Fruit fly (Drosophila melanogaster): ENCODE data around the gene CG13004.

CG13004 gene

DNA sequence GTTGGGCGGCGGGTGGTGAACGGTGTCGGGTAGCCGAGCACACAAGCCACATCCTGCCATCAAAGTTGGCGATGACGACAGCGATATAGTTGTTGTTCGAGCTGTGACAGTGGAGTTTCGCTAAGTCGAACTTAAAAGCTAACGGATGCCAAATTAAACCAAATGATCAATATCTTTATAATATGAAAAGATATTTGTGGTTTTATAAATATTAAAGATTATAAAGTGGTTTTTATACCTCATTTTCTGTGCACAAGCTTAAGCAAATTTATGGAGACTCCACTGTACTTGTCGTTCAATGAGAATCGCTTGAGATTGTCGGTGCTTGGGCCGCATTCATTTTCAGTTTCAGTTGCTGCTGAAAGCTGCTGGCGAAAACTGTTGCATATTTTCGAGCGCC is 13.2 kb downstream of the CG13004 start (continued):
- TF ChIP-seq trem (tag; optimal IDR thresholded peaks at IDR 0.05) (peak; percentile 4), Vsx1 (GFP tag; optimal IDR thresholded peaks at IDR 0.05) (no peak), ham (GFP tag; IDR thresholded peaks at IDR 0.05) (no peak), Fer3 (tag; optimal IDR thresholded peaks at IDR 0.05) (peak; percentile 49), CG2199 (GFP tag; IDR thresholded peaks at IDR 0.05) (no peak), h (optimal IDR thresholded peaks at IDR 0.05) (no peak), hb (GFP tag; IDR thresholded peaks at IDR 0.05; ENCODE audit: partially characterized antibody) (no peak), pho (GFP tag; optimal IDR thresholded peaks at IDR 0.05) (no peak), CG10366 (GFP tag; IDR thresholded peaks at IDR 0.05) (peak; percentile 50), CG6854 (GFP tag; optimal IDR thresholded peaks at IDR 0.05) (no peak), CG13424 (tag; optimal IDR thresholded peaks at IDR 0.05) (peak; percentile 60), Fer1 (GFP tag; optimal IDR thresholded peaks at IDR 0.05) (peak; percentile 52), NFAT (GFP tag; IDR thresholded peaks at IDR 0.05) (no peak), kay (GFP tag; optimal IDR thresholded peaks at IDR 0.05) (peak; percentile 4), unpg (GFP tag; optimal IDR thresholded peaks at IDR 0.05) (peak; percentile 74), CG11560 (tag; IDR thresholded peaks at IDR 0.05) (no peak), CTCF (GFP tag; optimal IDR thresholded peaks at IDR 0.05) (no peak), ken (GFP tag; IDR thresholded peaks at IDR 0.05) (peak; percentile 50; the same call in 1 of the 3 replicates), Oli (tag; optimal IDR thresholded peaks at IDR 0.05) (peak; percentile 52), CG7745 (tag; optimal IDR thresholded peaks at IDR 0.05) (no peak), sob (GFP tag; IDR thresholded peaks at IDR 0.05) (peak; percentile 42; the same call in 1 of the 2 replicates), scrt (GFP tag; optimal IDR thresholded peaks at IDR 0.05) (peak; percentile 1), TFAM (GFP tag; optimal IDR thresholded peaks at IDR 0.05) (no peak), cwo (GFP tag; optimal IDR thresholded peaks at IDR 0.05) (peak; percentile 21), tna (GFP tag; IDR thresholded peaks at IDR 0.05; ENCODE audit: partially characterized antibody) (no peak), Hr78 (GFP tag; optimal IDR thresholded peaks at IDR 0.05) (no peak), PHDP (tag; optimal IDR thresholded peaks at IDR 0.05) (peak; percentile 66), H2.0 (GFP tag; IDR thresholded peaks at IDR 0.05) (peak; percentile 42; the same call in 1 of the 2 replicates), chif (GFP tag; optimal IDR thresholded peaks at IDR 0.05) (no peak), CG4820 (GFP tag; optimal IDR thresholded peaks at IDR 0.05) (peak; percentile 13), Hr3 (GFP tag; optimal IDR thresholded peaks at IDR 0.05) (peak; percentile 22), ash1 (GFP tag; optimal IDR thresholded peaks at IDR 0.05) (no peak), Mrtf (GFP tag; IDR thresholded peaks at IDR 0.05) (0 out of 3 replicates have a peak, but pooled peaks have one; percentile 34), CkIIα-i1 (GFP tag; IDR thresholded peaks at IDR 0.05) (0 out of 2 replicates have a peak, but pooled peaks have one; percentile 1), so (GFP tag; IDR thresholded peaks at IDR 0.05) (0 out of 3 replicates have a peak, but pooled peaks have one; percentile 28), CG4404 (GFP tag; IDR thresholded peaks at IDR 0.05) (peak; percentile 32; the same call in 1 of the 2 replicates), stc (GFP tag; IDR thresholded peaks at IDR 0.05) (peak; percentile 58), CG18764 (GFP tag; optimal IDR thresholded peaks at IDR 0.05) (no peak), ato (GFP tag; IDR thresholded peaks at IDR 0.05; ENCODE audit: partially characterized antibody) (no peak), CG6813 (GFP tag; optimal IDR thresholded peaks at IDR 0.05) (peak; percentile 37), ara (GFP tag; IDR thresholded peaks at IDR 0.05) (peak; percentile 65; the same call in 1 of the 2 replicates), CG4282 (GFP tag; optimal IDR thresholded peaks at IDR 0.05) (no peak), tgo (GFP tag; IDR thresholded peaks at IDR 0.05) (peak; percentile 50; the same call in 2 of the 3 replicates), fd96Cb (tag; optimal IDR thresholded peaks at IDR 0.05) (peak; percentile 53), CG18011 (GFP tag; optimal IDR thresholded peaks at IDR 0.05) (no peak), Drgx (GFP tag; IDR thresholded peaks at IDR 0.05) (peak; percentile 88), CG14014 (GFP tag; IDR thresholded peaks at IDR 0.05) (peak; percentile 48; the same call in 1 of the 2 replicates), HLH4C (GFP tag; IDR thresholded peaks at IDR 0.05; ENCODE audit: partially characterized antibody) (no peak), ab (GFP tag; optimal IDR thresholded peaks at IDR 0.05) (no peak), zfh1 (GFP tag; IDR thresholded peaks at IDR 0.05) (peak; percentile 45; the same call in 1 of the 3 replicates), chm (GFP tag; IDR thresholded peaks at IDR 0.05) (no peak)

Measured in whole organism, embryonic.